Worm (Caenorhabditis elegans) whole organism, dauer: Measurements from ENCODE around the gene ddx-19.

Source experiments
- unc-62 ChIP-seq: sonication (generic microtip); optimal IDR thresholded peaks from 2 replicates; lab custom pipeline; 2017; ENCODE audit warnings: missing biosample characterization, missing genetic modification reagents, missing genetic modification characterization

The ddx-19 gene

ce11 chrII:8884262-8884949, at the start of gene ddx-19, which contains the start of gene T07D4.5:
Gene ddx-19, plus strand, starts transcription at chrII:8884899.
Gene T07D4.5, minus strand, starts transcription at chrII:8884332.
- no peak for TF ChIP-seq unc-62

DNA sequence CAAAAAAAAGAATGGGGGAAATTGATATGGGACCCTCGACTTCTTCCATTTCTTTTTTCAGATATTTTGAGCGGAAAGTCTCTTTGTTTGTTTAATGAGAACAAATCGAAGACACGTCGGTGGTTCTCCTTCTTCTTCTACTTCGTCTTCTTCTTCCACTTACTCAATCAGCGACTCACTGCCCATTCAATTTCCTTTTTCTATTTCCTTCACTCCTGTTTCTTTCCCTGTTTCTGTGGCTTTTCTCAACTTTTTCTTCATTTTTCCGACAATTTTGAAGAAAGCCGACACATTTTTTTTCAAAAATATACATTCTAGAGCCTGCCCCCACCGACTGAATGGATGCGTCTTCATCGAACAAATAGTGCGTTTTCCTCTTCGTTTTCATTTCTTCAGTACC, 48.8 kb upstream of the ddx-19 start, which contains the start of gene F46C5.4:
F46C5.4 (plus strand) TSS at position 222 of the 400 bp plus-strand sequence.
- no peak for TF ChIP-seq unc-62

- TF ChIP-seq unc-62 = no peak
These were observed 45.7 kb upstream of the ddx-19 start, which contains the start of gene F46C5.7 for ce11 chrII:8839025-8839424. Gene F46C5.7, plus strand, starts transcription at chrII:8839325.

DNA sequence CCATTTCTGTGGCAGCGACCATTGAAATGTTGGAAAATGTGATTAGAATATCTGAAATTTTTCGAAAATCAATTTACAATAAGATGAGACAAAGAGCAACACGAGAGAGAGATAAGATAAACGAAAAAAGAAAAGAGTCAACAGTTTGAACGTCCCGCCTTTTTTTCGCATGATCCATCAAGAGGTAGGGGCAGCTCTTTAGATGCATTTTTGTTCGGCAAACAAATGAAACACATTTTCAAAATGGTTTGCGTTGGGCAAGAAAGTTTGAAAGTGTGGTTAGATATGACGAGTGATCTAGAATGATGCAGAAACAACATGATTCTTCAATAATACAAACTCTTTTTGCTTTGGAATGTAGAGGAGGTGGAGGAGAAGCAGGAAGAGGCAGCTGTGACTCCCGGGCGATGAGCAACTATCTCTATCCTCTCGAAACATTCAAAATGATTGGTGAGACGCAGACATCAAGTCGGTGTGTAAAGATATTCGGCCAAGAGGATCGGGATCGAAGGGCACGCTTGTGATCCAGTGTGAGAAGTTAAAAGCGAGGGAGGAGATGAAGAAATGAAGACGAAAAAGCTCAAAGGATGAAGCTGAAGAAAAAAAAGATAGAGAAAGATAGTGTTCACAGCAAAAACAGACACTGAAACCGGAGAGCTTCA, 40.1 kb upstream of the ddx-19 start, which contains the start of gene F46C5.6:
F46C5.6 (minus strand) TSS at position 51 of the 662 bp plus-strand sequence.
- TF ChIP-seq unc-62 = no peak

DNA sequence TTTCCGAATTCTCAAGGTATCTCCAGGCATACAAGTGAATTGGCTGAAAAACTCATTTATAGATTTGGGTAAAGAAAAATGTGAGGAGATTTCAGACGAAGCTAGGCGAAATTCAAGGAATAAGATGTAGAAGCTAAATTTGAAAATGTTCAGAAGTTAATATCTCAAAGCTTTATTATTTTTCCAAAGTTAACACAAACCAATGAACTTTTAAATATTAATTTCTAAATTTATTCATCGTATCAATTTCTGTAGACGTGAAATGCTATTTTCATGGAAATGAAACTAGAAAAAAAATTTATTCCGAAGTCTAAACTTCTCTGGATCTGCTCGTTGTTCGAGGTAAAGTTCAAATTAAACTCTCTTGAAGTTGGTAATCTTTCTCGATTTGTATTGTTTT, 39.4 kb upstream of the ddx-19 start, which contains the start of gene agxt-1:
agxt-1 (plus strand) TSS at position 301 of the 400 bp plus-strand sequence.
- no peak for TF ChIP-seq unc-62

ce11 chrII:8845932-8846331, 38.8 kb upstream of the ddx-19 start:
- no peak for TF ChIP-seq unc-62

DNA sequence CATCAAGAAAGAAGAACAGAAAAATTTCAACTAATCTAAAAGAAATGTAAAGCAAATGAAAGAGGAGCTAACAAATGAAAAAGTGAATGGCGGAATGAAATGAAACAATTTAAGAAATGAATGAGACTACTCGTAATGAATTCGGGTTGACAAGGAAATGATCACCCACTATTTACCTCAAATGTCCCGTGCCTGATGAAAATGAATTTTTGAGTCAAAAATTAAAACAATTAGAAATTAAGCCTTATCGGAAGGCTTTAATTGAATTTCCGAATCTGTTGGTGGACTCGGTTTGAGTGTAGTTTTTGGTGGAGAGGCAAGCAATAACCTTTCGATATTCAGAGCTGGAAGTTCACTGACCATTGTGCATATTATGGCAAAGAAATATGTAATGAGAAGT, 35.7 kb upstream of the ddx-19 start:
- TF ChIP-seq unc-62 = no peak

DNA sequence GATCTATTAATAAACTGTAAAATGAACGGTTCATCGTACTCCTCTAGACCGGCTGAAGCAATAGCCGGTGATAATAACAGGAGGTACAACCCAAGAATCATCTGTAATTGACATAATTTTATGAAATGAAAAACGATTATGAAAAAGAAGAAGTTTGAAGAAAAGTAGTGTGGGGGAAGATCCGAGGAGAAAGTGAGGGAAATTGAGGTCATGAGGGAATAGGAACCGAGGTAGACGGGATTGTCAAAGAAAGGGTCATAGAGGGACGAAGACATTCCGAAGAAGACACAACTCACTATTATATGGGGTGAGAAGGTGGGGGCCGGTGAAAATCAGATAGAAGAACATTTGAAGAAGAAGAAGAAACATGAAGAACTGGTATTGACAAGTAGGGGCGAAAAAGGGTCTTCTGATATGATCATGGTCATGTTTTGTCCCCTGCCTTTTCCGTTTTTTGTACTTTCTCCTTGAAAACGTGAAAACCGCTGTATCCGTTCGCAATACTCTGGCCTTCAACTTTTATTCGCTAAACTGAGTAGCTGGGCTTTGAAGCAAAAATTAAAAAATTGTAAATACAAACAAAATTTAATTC, 32.6 kb upstream of the ddx-19 start, which contains the start of gene oac-46:
oac-46 (minus strand) TSS at position 101 of the 592 bp plus-strand sequence.
- TF ChIP-seq unc-62 = no peak

DNA sequence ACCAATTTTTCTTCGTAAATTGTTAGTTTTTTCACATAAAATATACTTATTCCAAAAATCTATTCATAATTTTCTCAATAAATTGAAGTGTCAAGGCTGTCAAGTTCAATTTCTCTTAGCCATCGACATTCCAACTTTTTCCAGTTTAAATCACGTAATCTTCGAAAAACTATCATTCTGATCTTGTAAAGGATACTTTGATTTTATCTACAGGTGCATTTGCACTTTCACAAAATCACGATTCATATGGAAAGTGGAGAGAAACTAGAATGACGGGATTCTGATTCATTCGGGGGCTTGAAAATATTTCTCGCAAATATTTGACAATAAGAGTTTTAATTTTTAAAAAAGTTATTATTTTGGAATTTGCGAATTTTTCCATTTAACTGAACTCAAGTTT, 31.5 kb upstream of the ddx-19 start:
- TF ChIP-seq unc-62 = no peak

ce11 chrII:8853960-8854359, 30.7 kb upstream of the ddx-19 start:
- TF ChIP-seq unc-62 = no peak

DNA sequence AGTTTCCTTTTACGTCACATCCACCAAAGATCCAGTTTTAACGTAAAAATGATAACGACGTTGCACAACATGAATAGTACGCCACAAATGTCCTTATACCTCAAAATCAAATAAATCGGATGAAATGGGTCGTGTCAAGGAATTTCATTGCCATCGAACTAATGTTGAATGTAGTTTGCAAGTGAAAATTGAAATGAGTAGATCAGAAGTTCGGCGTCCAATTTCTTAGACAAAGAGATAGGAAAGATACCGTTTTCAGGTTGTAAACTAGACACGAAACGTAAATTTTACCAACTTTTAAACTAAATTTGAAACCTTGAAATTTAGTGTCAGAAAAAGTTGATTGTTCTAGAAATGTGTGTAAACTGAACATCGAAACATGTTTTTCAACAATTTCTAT, 29.8 kb upstream of the ddx-19 start:
- TF ChIP-seq unc-62 = no peak

DNA sequence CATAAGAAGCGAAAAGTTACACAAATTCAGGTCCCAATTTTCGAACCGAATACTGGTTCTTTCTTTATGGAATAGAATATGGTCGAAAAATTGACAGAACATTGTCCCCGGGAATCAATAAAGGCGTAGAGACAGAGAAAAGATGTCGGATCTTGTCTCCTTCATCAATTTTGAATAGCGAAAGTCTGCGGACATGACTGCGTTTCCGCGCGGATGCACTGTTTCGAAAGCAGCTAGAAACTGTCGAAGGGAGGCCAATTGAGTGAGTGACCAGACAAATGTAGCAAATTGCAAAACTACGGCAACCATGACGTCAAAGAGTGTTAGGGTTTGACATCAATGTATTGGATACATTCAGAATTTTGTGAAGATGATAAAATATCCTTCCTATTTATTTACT, 28.2 kb upstream of the ddx-19 start:
- no peak for TF ChIP-seq unc-62

- no peak for TF ChIP-seq unc-62
These were observed 27.6 kb upstream of the ddx-19 start for ce11 chrII:8857074-8857473.

DNA sequence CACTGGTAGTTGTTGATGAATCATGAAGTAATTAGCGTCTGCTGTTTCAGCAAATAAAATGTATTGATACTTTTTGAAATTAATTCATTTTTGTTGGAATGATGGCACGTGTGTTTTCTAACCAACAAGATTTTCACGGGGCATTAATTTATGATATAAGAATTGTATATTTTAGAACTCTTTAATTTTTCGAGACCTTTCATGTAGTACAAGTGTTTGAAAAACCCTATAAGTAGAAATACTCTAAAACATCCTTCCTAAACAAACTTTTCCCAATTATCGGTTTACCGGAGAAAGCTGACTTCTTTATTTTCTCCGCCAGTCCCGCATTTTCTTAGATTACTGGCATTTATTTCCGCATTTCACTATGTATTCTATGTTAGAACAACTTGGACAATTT, 25.1 kb upstream of the ddx-19 start, which contains the start of gene snb-6:
snb-6 (minus strand) TSS at position 101 of the 400 bp plus-strand sequence.
- TF ChIP-seq unc-62 = no peak

DNA sequence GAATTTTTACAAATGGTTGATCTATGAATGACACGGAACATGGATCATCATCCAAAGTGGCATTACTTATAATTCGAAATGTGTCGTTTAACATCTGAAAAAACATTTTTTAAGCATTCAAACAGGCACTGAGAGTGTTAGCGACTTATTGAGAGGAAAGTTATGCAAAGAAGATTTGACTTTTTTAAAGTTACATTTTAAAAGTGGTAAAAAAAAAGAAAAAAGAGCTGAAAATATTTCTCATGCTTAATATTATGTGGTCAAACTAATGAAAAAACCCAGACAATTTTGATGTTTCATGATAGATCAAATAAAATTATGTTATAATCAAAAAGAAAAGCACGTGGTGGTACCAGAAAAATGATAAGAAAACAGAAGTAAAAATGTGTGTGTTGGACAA, 19.6 kb upstream of the ddx-19 start, which contains the start of gene npr-20:
npr-20 (minus strand) TSS at position 101 of the 400 bp plus-strand sequence.
- TF ChIP-seq unc-62 = no peak

DNA sequence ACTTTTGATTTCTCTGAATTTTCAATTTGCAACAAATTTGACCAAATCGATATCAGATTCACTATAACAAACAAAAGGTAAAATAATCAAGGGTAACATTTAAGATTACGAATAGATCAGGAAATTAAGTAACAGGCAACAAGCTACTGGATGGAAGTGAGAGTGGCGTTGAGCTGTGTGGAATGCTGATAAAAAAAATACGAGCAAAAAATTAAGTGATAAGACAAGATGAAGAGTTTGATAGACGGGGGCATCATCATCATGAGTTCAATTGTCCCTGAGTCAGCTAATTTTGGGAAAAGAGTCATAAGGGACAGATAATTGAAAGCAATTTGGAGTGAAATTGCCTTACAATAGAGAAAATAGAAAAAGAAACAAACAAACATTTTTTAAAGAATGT, 17.9 kb upstream of the ddx-19 start:
- TF ChIP-seq unc-62 = no peak

ce11 chrII:8873842-8874241, 10.9 kb upstream of the ddx-19 start, which contains the start of gene T07D4.2:
Gene T07D4.2, minus strand, starts transcription at chrII:8873942.
- no peak for TF ChIP-seq unc-62
